Worm (Caenorhabditis elegans): ENCODE data around the gene ZC15.5.
A peak's percentile ranks its signal among the peaks of the same experiment; 100 is the strongest.

The ZC15.5 gene

ce11 chrV:20279309-20279708, 18.4 kb upstream of the ZC15.5 start:
- TF ChIP-seq lin-13 (GFP tag; optimal IDR thresholded peaks at IDR 0.05) (no peak), ces-1 (GFP tag; optimal IDR thresholded peaks at IDR 0.05) (no peak), isw-1 (GFP tag; IDR thresholded peaks at IDR 0.05) (no peak), blmp-1 (tag; optimal IDR thresholded peaks at IDR 0.05) (no peak), zip-4 (GFP tag; optimal IDR thresholded peaks at IDR 0.05) (no peak)

DNA sequence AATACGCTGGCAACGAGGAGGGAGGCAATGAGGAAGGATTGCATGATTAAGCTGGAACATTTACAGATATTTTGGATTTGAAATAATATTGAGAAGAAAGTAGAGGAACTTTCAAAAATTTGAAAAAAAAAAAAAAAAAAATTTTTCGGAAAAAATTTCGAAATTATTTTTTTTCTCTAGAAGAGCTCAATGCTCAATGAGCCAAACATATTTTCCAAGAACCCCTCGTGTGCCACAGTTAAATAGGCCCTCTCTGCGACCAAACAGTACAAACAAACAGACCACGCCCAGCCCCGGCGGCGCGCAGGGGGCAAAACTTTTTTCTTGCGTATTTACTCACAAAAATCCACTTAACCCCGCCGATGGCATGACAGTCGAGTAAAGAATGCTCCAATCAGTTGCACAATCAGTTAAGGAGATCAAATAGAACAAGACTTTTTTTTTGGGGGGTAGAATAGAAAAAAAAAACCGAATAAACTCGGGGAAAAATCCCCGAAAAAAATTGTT, 17.9 kb upstream of the ZC15.5 start, which contains the start of gene pqn-94:
Gene pqn-94 (minus strand): TSS at position 51 of the 507 bp plus-strand sequence.
- TF ChIP-seq pag-3 (tag; optimal IDR thresholded peaks at IDR 0.05; ENCODE audit: borderline replicate concordance, insufficient read depth) (no peak), fos-1 (tag; optimal IDR thresholded peaks at IDR 0.05) (no peak), fkh-4 (tag; optimal IDR thresholded peaks at IDR 0.05; ENCODE audit: borderline replicate concordance) (no peak), nhr-85 (tag) (no peak), elt-3 (tag; optimal IDR thresholded peaks at IDR 0.05) (no peak), nhr-12 (tag; optimal IDR thresholded peaks at IDR 0.05) (no peak), zip-4 (GFP tag; optimal IDR thresholded peaks at IDR 0.05) (no peak), tbx-2 (tag; optimal IDR thresholded peaks at IDR 0.05) (peak; percentile 0), sptf-1 (tag; optimal IDR thresholded peaks at IDR 0.05) (no peak), nhr-77 (tag; optimal IDR thresholded peaks at IDR 0.05) (peak; percentile 32), dpl-1 (GFP tag; optimal IDR thresholded peaks at IDR 0.05) (no peak), lin-39 (tag; optimal IDR thresholded peaks at IDR 0.05) (no peak)

ce11 chrV:20282827-20283226, 14.9 kb upstream of the ZC15.5 start:
- no peak for TF ChIP-seq rnt-1 (tag; optimal IDR thresholded peaks at IDR 0.05)
- no peak for TF ChIP-seq sup-37 (GFP tag; optimal IDR thresholded peaks at IDR 0.05)
- TF ChIP-seq mef-2 (tag; optimal IDR thresholded peaks at IDR 0.05), result no peak
- TF ChIP-seq efl-1 (optimal IDR thresholded peaks at IDR 0.05), result no peak
- peak in 1 of 2 experiments; percentile 34 for TF ChIP-seq efl-1 (GFP tag; optimal IDR thresholded peaks at IDR 0.05 in 1 of 2)

ce11 chrV:20289317-20289716, 8.4 kb upstream of the ZC15.5 start, which contains the start of gene mlt-4:
Gene mlt-4, minus strand, starts transcription at chrV:20289417.
- no peak for TF ChIP-seq tlp-1 (tag; optimal IDR thresholded peaks at IDR 0.05)
- TF ChIP-seq unc-30 (tag; optimal IDR thresholded peaks at IDR 0.05), result no peak
- TF ChIP-seq C16A3.4 (tag; optimal IDR thresholded peaks at IDR 0.05), result no peak
- TF ChIP-seq nhr-76 (tag; optimal IDR thresholded peaks at IDR 0.05), result no peak
- no peak for TF ChIP-seq nhr-84 (tag; optimal IDR thresholded peaks at IDR 0.05)
- no peak for TF ChIP-seq ceh-8 (GFP tag; optimal IDR thresholded peaks at IDR 0.05)
- TF ChIP-seq hpl-2 (GFP tag; optimal IDR thresholded peaks at IDR 0.05), result no peak
- TF ChIP-seq nhr-28 (tag; optimal IDR thresholded peaks at IDR 0.05), result no peak
- TF ChIP-seq unc-130 (tag; optimal IDR thresholded peaks at IDR 0.05), result no peak

- TF ChIP-seq swsn-7 (tag; optimal IDR thresholded peaks at IDR 0.05), result no peak
- TF ChIP-seq egl-27 (tag; optimal IDR thresholded peaks at IDR 0.05), result no peak
- TF ChIP-seq lin-15B (tag; optimal IDR thresholded peaks at IDR 0.05), result no peak
- TF ChIP-seq ceh-82 (tag; optimal IDR thresholded peaks at IDR 0.05), result no peak
- TF ChIP-seq pqm-1 (tag; optimal IDR thresholded peaks at IDR 0.05), result no peak
- TF ChIP-seq efl-1 (optimal IDR thresholded peaks at IDR 0.05), result no peak
- no peak for TF ChIP-seq efl-1 (GFP tag; optimal IDR thresholded peaks at IDR 0.05 in 1 of 2)
- TF ChIP-seq mep-1 (tag; optimal IDR thresholded peaks at IDR 0.05), result no peak
- TF ChIP-seq sptf-1 (tag; optimal IDR thresholded peaks at IDR 0.05), result no peak
- TF ChIP-seq nhr-84 (tag; optimal IDR thresholded peaks at IDR 0.05), result no peak
- TF ChIP-seq hlh-17 (GFP tag; optimal IDR thresholded peaks at IDR 0.05; ENCODE audit: borderline replicate concordance), result no peak
- no peak for TF ChIP-seq unc-30 (tag; optimal IDR thresholded peaks at IDR 0.05)
- TF ChIP-seq pag-3 (tag; optimal IDR thresholded peaks at IDR 0.05; ENCODE audit: borderline replicate concordance, insufficient read depth), result no peak
- TF ChIP-seq mab-9 (GFP tag; IDR thresholded peaks at IDR 0.05), result no peak
- no peak for TF ChIP-seq egl-13 (tag; optimal IDR thresholded peaks at IDR 0.05)
- no peak for TF ChIP-seq hlh-4 (tag; optimal IDR thresholded peaks at IDR 0.05)
- no peak for TF ChIP-seq alr-1 (tag; optimal IDR thresholded peaks at IDR 0.05; ENCODE audit: borderline replicate concordance)
Measured at ce11 chrV:20294388-20294787, 3.4 kb upstream of the ZC15.5 start, which contains the start of gene clec-261. Gene clec-261, minus strand, starts transcription at chrV:20294488.

Data from whole organism, L1 larva.